Worm (Caenorhabditis elegans) whole organism, L4 larva: ENCODE results near the gene F46F2.3.
A peak's percentile ranks its signal among the peaks of the same experiment; 100 is the strongest.

ENCODE experiments used
- D1046.2 ChIP-seq: fragments of 200-800 bp; sonication (Bioruptor generic); IDR thresholded peaks from 2 replicates; pipeline ENCODE4 v1.3.6; 2022; ENCODE audit warnings: missing genetic modification characterization, missing compliant biosample characterization
- F10B5.3 ChIP-seq: sonication (generic microtip); optimal IDR thresholded peaks from 2 replicates; lab custom pipeline; 2016; ENCODE audit warnings: mild to moderate bottlenecking, missing genetic modification characterization, missing compliant biosample characterization
- T20F7.1 ChIP-seq: fragments of 200-800 bp; sonication (Bioruptor generic); optimal IDR thresholded peaks from 2 replicates; lab custom pipeline; 2018; ENCODE audit warnings: mild to moderate bottlenecking, missing genetic modification characterization, missing compliant biosample characterization
- Y105C5A.15 ChIP-seq: fragments of 200-800 bp; sonication (Bioruptor generic); IDR thresholded peaks from 2 replicates; pipeline ENCODE4 v1.3.6; 2022; ENCODE audit warnings: missing genetic modification characterization, missing compliant biosample characterization
- Y48G9A.11 ChIP-seq: fragments of 200-800 bp; sonication (Bioruptor generic); IDR thresholded peaks from 2 replicates; pipeline ENCODE4 v1.3.6; 2022; ENCODE audit warnings: missing genetic modification reagents, missing genetic modification characterization, missing compliant biosample characterization
- Y5F2A.4 ChIP-seq: fragments of 200-800 bp; sonication (Bioruptor generic); optimal IDR thresholded peaks from 2 replicates; lab custom pipeline; 2018; ENCODE audit warnings: mild to moderate bottlenecking, missing genetic modification characterization, missing compliant biosample characterization
- ZK337.2 ChIP-seq: fragments of 200-800 bp; sonication (Bioruptor generic); IDR thresholded peaks from 2 replicates; pipeline ENCODE4 v1.3.6; 2022; ENCODE audit warnings: missing genetic modification reagents, missing genetic modification characterization, missing compliant biosample characterization
- aha-1 ChIP-seq: fragments of 150-350 bp; peaks from one replicate; lab custom pipeline; 2014; ENCODE audit warnings: missing biosample characterization, missing genetic modification characterization
- arid-1 ChIP-seq: fragments of 200-800 bp; sonication (Bioruptor generic); conservative IDR thresholded peaks from 2 replicates; pipeline ENCODE4 v1.3.6; 2022; ENCODE audit warnings: missing genetic modification reagents, missing genetic modification characterization, missing compliant biosample characterization
- ceh-32 ChIP-seq: sonication (generic microtip); optimal IDR thresholded peaks from 2 replicates; lab custom pipeline; 2016; ENCODE audit warnings: mild to moderate bottlenecking, missing genetic modification characterization, missing compliant biosample characterization; ENCODE audit not compliant: poor library complexity
- ces-1 ChIP-seq: fragments of 150-350 bp; sonication (generic microtip); optimal IDR thresholded peaks from 4 replicates; lab custom pipeline; 2014; ENCODE audit warnings: missing biosample characterization, missing genetic modification reagents, missing genetic modification characterization
- ctbp-1 ChIP-seq: fragments of 200-800 bp; sonication (Bioruptor generic); IDR thresholded peaks from 2 replicates; pipeline ENCODE4 v1.3.6; 2022; ENCODE audit warnings: missing genetic modification reagents, missing genetic modification characterization, missing compliant biosample characterization
- daf-12 ChIP-seq: fragments of 150-350 bp; optimal IDR thresholded peaks from 2 replicates; lab custom pipeline; 2014; ENCODE audit warnings: missing biosample characterization, missing genetic modification reagents, missing genetic modification characterization
- daf-16 ChIP-seq, 3 experiments: sonication (generic microtip); optimal IDR thresholded peaks; 2 replicates each; lab custom pipeline; 2016 to 2017; ENCODE audit warnings: missing genetic modification characterization in 3 of 3, missing genetic modification reagents in 3 of 3, mild to moderate bottlenecking in 2 of 3, missing compliant biosample characterization in 2 of 3, missing biosample characterization in 1 of 3, moderate library complexity in 1 of 3
- daf-8 ChIP-seq: fragments of 200-800 bp; sonication (Bioruptor generic); IDR thresholded peaks from 2 replicates; pipeline ENCODE4 v1.3.6; 2022; ENCODE audit warnings: missing genetic modification characterization, missing compliant biosample characterization
- dmd-6 ChIP-seq: fragments of 200-800 bp; sonication (Bioruptor generic); IDR thresholded peaks from 2 replicates; pipeline ENCODE4 v1.3.6; 2022; ENCODE audit warnings: missing genetic modification reagents, missing genetic modification characterization, missing compliant biosample characterization
- dmd-8 ChIP-seq: fragments of 200-800 bp; sonication (Bioruptor generic); IDR thresholded peaks from 2 replicates; pipeline ENCODE4 v1.3.6; 2022; ENCODE audit warnings: missing genetic modification characterization, missing compliant biosample characterization
- dmd-9 ChIP-seq: fragments of 200-800 bp; sonication (Bioruptor generic); IDR thresholded peaks from 2 replicates; pipeline ENCODE4 v1.3.6; 2022; ENCODE audit warnings: missing genetic modification reagents, missing genetic modification characterization, missing compliant biosample characterization
- dpl-1 ChIP-seq: fragments of 150-350 bp; optimal IDR thresholded peaks from 2 replicates; lab custom pipeline; 2014; ENCODE audit warnings: missing biosample characterization, missing genetic modification reagents, missing genetic modification characterization
- hif-1 ChIP-seq, 2 experiments: sonication (generic microtip); optimal IDR thresholded peaks; 2 replicates each; lab custom pipeline; 2016 to 2017; ENCODE audit warnings: missing compliant biosample characterization in 2 of 2, missing genetic modification characterization in 2 of 2, missing genetic modification reagents in 2 of 2, missing genotype in 2 of 2, mild to moderate bottlenecking in 1 of 2
- hmg-1.1 ChIP-seq: fragments of 200-800 bp; sonication (Bioruptor generic); IDR thresholded peaks from 2 replicates; pipeline ENCODE4 v1.3.6; 2022; ENCODE audit warnings: missing genetic modification reagents, missing genetic modification characterization, missing compliant biosample characterization
- lim-7 ChIP-seq: fragments of 200-800 bp; sonication (Bioruptor generic); IDR thresholded peaks from 2 replicates; pipeline ENCODE4 v1.3.6; 2022; ENCODE audit warnings: missing genetic modification characterization, missing compliant biosample characterization
- lin-13 ChIP-seq: fragments of 150-350 bp; optimal IDR thresholded peaks from 2 replicates; lab custom pipeline; 2014; ENCODE audit warnings: missing biosample characterization, missing genetic modification reagents, missing genetic modification characterization
- lin-29 ChIP-seq: fragments of 200-800 bp; sonication (Bioruptor generic); IDR thresholded peaks from 2 replicates; pipeline ENCODE4 v1.3.6; 2022; ENCODE audit warnings: missing genetic modification reagents, missing genetic modification characterization, missing compliant biosample characterization
- lin-38 ChIP-seq: fragments of 200-800 bp; sonication (Bioruptor generic); IDR thresholded peaks from 2 replicates; pipeline ENCODE4 v1.3.6; 2022; ENCODE audit warnings: missing genetic modification reagents, missing genetic modification characterization, missing compliant biosample characterization
- lin-39 ChIP-seq: fragments of 150-350 bp; optimal IDR thresholded peaks from 2 replicates; lab custom pipeline; 2014; ENCODE audit warnings: missing biosample characterization, missing genetic modification reagents, missing genetic modification characterization
- lir-3 ChIP-seq: sonication (generic microtip); optimal IDR thresholded peaks from 2 replicates; lab custom pipeline; 2016; ENCODE audit warnings: mild to moderate bottlenecking, missing genetic modification characterization, missing compliant biosample characterization
- lsy-2 ChIP-seq, 2 experiments: fragments of 150-350 bp in 1 of 2; sonication (generic microtip) in 1 of 2; optimal IDR thresholded peaks; 2 replicates each; lab custom pipeline; 2014 to 2017; ENCODE audit warnings: missing biosample characterization in 2 of 2, missing genetic modification characterization in 2 of 2
- madf-5 ChIP-seq, 2 experiments: fragments of 200-800 bp; sonication (Bioruptor generic); IDR thresholded peaks; 2 replicates each; pipeline ENCODE4 v1.3.6; 2022; ENCODE audit warnings: missing compliant biosample characterization in 2 of 2, missing genetic modification characterization in 2 of 2
- madf-9 ChIP-seq: fragments of 200-800 bp; sonication (Bioruptor generic); conservative IDR thresholded peaks from 2 replicates; pipeline ENCODE4 v1.3.6; 2022; ENCODE audit warnings: missing genetic modification reagents, missing genetic modification characterization, missing compliant biosample characterization
- mdt-29 ChIP-seq: fragments of 200-800 bp; sonication (Bioruptor generic); IDR thresholded peaks from 2 replicates; pipeline ENCODE4 v1.3.6; 2022; ENCODE audit warnings: missing genetic modification reagents, missing genetic modification characterization, missing compliant biosample characterization
- mes-2 ChIP-seq: sonication (generic microtip); optimal IDR thresholded peaks from 2 replicates; lab custom pipeline; 2016; ENCODE audit warnings: missing genotype, mild to moderate bottlenecking, missing genetic modification characterization, missing compliant biosample characterization; ENCODE audit not compliant: poor library complexity, severe bottlenecking
- mxl-3 ChIP-seq: fragments of 200-800 bp; sonication (Bioruptor generic); optimal IDR thresholded peaks from 2 replicates; lab custom pipeline; 2018; ENCODE audit warnings: mild to moderate bottlenecking, missing genetic modification characterization, missing compliant biosample characterization
- nhr-111 ChIP-seq: fragments of 200-800 bp; sonication (Bioruptor generic); optimal IDR thresholded peaks from 2 replicates; lab custom pipeline; 2018; ENCODE audit warnings: mild to moderate bottlenecking, missing genetic modification characterization, missing compliant biosample characterization
- nhr-25 ChIP-seq: sonication (generic microtip); optimal IDR thresholded peaks from 2 replicates; lab custom pipeline; 2017; ENCODE audit warnings: missing genetic modification characterization, mild to moderate bottlenecking, missing compliant biosample characterization, antibody characterized with exemption, moderate library complexity, borderline replicate concordance; ENCODE audit not compliant: insufficient read depth
- nhr-48 ChIP-seq: sonication (generic microtip); optimal IDR thresholded peaks from 2 replicates; lab custom pipeline; 2016; ENCODE audit warnings: mild to moderate bottlenecking, missing genetic modification characterization, missing compliant biosample characterization
- nhr-76 ChIP-seq: fragments of 150-350 bp; optimal IDR thresholded peaks from 2 replicates; lab custom pipeline; 2014; ENCODE audit warnings: missing biosample characterization, missing genetic modification characterization
- nhr-77 ChIP-seq: fragments of 150-350 bp; optimal IDR thresholded peaks from 2 replicates; lab custom pipeline; 2014; ENCODE audit warnings: missing biosample characterization, missing genetic modification characterization
- rbr-2 ChIP-seq: sonication (generic microtip); optimal IDR thresholded peaks from 2 replicates; lab custom pipeline; 2016; ENCODE audit warnings: missing genotype, missing genetic modification characterization, missing compliant biosample characterization
- sdz-12 ChIP-seq: fragments of 200-800 bp; sonication (Bioruptor generic); optimal IDR thresholded peaks from 2 replicates; lab custom pipeline; 2018; ENCODE audit warnings: mild to moderate bottlenecking, missing genetic modification characterization, missing compliant biosample characterization
- set-16 ChIP-seq: fragments of 200-800 bp; sonication (Bioruptor generic); IDR thresholded peaks from 2 replicates; pipeline ENCODE4 v1.3.6; 2022; ENCODE audit warnings: missing genetic modification reagents, missing genetic modification characterization, missing compliant biosample characterization
- snpc-1.2 ChIP-seq: fragments of 200-800 bp; sonication (Bioruptor generic); IDR thresholded peaks from 2 replicates; pipeline ENCODE4 v1.3.6; 2022; ENCODE audit warnings: missing genetic modification reagents, missing genetic modification characterization, missing compliant biosample characterization
- spr-3 ChIP-seq: fragments of 200-800 bp; sonication (Bioruptor generic); optimal IDR thresholded peaks from 2 replicates; lab custom pipeline; 2018; ENCODE audit warnings: mild to moderate bottlenecking, missing genetic modification characterization, missing compliant biosample characterization
- zag-1 ChIP-seq: fragments of 150-350 bp; optimal IDR thresholded peaks from 2 replicates; lab custom pipeline; 2014; ENCODE audit warnings: missing biosample characterization, missing genetic modification characterization
- zfp-2 ChIP-seq: sonication (generic microtip); optimal IDR thresholded peaks from 2 replicates; lab custom pipeline; 2016; ENCODE audit warnings: mild to moderate bottlenecking, missing genetic modification characterization, missing compliant biosample characterization
- zip-2 ChIP-seq: fragments of 150-350 bp; optimal IDR thresholded peaks from 2 replicates; lab custom pipeline; 2014; ENCODE audit warnings: missing biosample characterization, missing genetic modification characterization
- ztf-7 ChIP-seq: fragments of 150-350 bp; optimal IDR thresholded peaks from 2 replicates; lab custom pipeline; 2014; ENCODE audit warnings: missing biosample characterization, missing genetic modification characterization

F46F2.3 gene

ce11 chrX:15300002-15300401 lies 39.9 kb upstream of the F46F2.3 start:
- TF ChIP-seq dpl-1 (GFP tag; lab: Kevin White, UChicago) (no peak), aha-1 (tag; lab: Kevin White, UChicago) (peak; percentile 93)

- peak; percentile 84 for TF ChIP-seq arid-1 (GFP tag; lab: Robert Waterston, UW)
- TF ChIP-seq nhr-48 (tag; lab: Kevin White, UChicago) = peak; percentile 69
- peak; percentile 78 for TF ChIP-seq dmd-8 (GFP tag; lab: Robert Waterston, UW)
- TF ChIP-seq lin-13 = peak; percentile 79
- no peak for TF ChIP-seq lsy-2 (tag; optimal IDR thresholded peaks at IDR 0.05; lab: Kevin White, UChicago)
- no peak for TF ChIP-seq nhr-76 (tag; lab: Kevin White, UChicago)
- TF ChIP-seq hmg-1.1 = 0 out of 2 replicates have a peak, but pooled peaks have one; percentile 49
- TF ChIP-seq ZK337.2 (GFP tag; lab: Robert Waterston, UW) = 0 out of 2 replicates have a peak, but pooled peaks have one; percentile 38
- TF ChIP-seq nhr-25 (tag; lab: Kevin White, UChicago) = peak; percentile 41
- TF ChIP-seq nhr-111 (GFP tag; lab: Kevin White, UChicago) = no peak
- peak; percentile 37 for TF ChIP-seq ztf-7 (tag; lab: Kevin White, UChicago)
- peak; percentile 74 for TF ChIP-seq mes-2 (tag; lab: Kevin White, UChicago)
- TF ChIP-seq dmd-6 = peak; percentile 43; the same call in 1 of the 2 replicates
- TF ChIP-seq zip-2 (tag; lab: Kevin White, UChicago) = peak; percentile 62
- TF ChIP-seq lir-3 (tag; lab: Kevin White, UChicago) = peak; percentile 65
- 0 out of 2 replicates have a peak, but pooled peaks have one; percentile 27 for TF ChIP-seq Y105C5A.15 (GFP tag; lab: Robert Waterston, UW)
- peak; percentile 95 for TF ChIP-seq lim-7 (GFP tag; lab: Robert Waterston, UW)
- peak; percentile 51; the same call in 1 of the 2 replicates for TF ChIP-seq mdt-29 (GFP tag; lab: Robert Waterston, UW)
- TF ChIP-seq ces-1 = no peak
- TF ChIP-seq rbr-2 (tag; lab: Kevin White, UChicago) = peak; percentile 39
- peak in 1 of 2 experiments; percentile 11 for TF ChIP-seq hif-1 (tag; optimal IDR thresholded peaks at IDR 0.05; lab: Kevin White, UChicago)
- peak; percentile 48 for TF ChIP-seq zfp-2 (tag; lab: Kevin White, UChicago)
- TF ChIP-seq F10B5.3 (tag; lab: Kevin White, UChicago) = peak; percentile 49
- TF ChIP-seq D1046.2 (GFP tag; lab: Robert Waterston, UW) = peak; percentile 73; the same call in 1 of the 2 replicates
- TF ChIP-seq madf-9 (GFP tag; lab: Robert Waterston, UW) = no peak; the same call in 1 of the 2 replicates
- no peak for TF ChIP-seq daf-8
- peak; percentile 29 for TF ChIP-seq mxl-3
- 0 out of 2 replicates have a peak, but pooled peaks have one; percentile 33 for TF ChIP-seq dmd-9
- TF ChIP-seq snpc-1.2 (GFP tag; lab: Robert Waterston, UW) = peak; percentile 80
- TF ChIP-seq madf-5 (GFP tag; IDR thresholded peaks at IDR 0.05; lab: Robert Waterston, UW) = peak in 1 of 2 experiments; percentile 68; a peak in 1 of 4 replicates
- no peak for TF ChIP-seq nhr-77 (tag; lab: Kevin White, UChicago)
- peak; percentile 68; the same call in 1 of the 2 replicates for TF ChIP-seq ctbp-1
- TF ChIP-seq aha-1 (tag; lab: Kevin White, UChicago) = peak; percentile 64
- TF ChIP-seq ceh-32 (tag; lab: Kevin White, UChicago) = no peak
- peak; percentile 56 for TF ChIP-seq T20F7.1 (GFP tag; lab: Kevin White, UChicago)
- no peak for TF ChIP-seq daf-12 (tag; lab: Kevin White, UChicago)
- TF ChIP-seq lin-38 = no peak; the same call in 1 of the 2 replicates
- TF ChIP-seq lin-39 (tag; lab: Kevin White, UChicago) = no peak
- no peak for TF ChIP-seq lin-29 (GFP tag; lab: Robert Waterston, UW)
- no peak for TF ChIP-seq zag-1 (tag; lab: Kevin White, UChicago)
- TF ChIP-seq Y5F2A.4 (GFP tag; lab: Kevin White, UChicago) = peak; percentile 67
- TF ChIP-seq Y48G9A.11 = 0 out of 2 replicates have a peak, but pooled peaks have one; percentile 28
- peak; percentile 38 for TF ChIP-seq sdz-12 (GFP tag; lab: Kevin White, UChicago)
- peak; percentile 4; the same call in 1 of the 2 replicates for TF ChIP-seq set-16 (GFP tag; lab: Robert Waterston, UW)
- TF ChIP-seq spr-3 (GFP tag; lab: Kevin White, UChicago) = peak; percentile 48
- peak; percentile 55 to 88 for TF ChIP-seq daf-16 (GFP tag; optimal IDR thresholded peaks at IDR 0.05; lab: Kevin White, UChicago)
- TF ChIP-seq daf-16 (tag; optimal IDR thresholded peaks at IDR 0.05; lab: Kevin White, UChicago) = peak; percentile 66
Measured at ce11 chrX:15297396-15297827, 37.3 kb upstream of the F46F2.3 start.
